Worm (Caenorhabditis elegans): ENCODE results near the gene C44H4.4.

Gene C44H4.4

ce11 chrX:14589051-14589736 lies at the start of gene C44H4.4, which contains the start of gene tap-1:
TSS of gene C44H4.4 (minus strand) at chrX:14589101.
TSS of gene tap-1 (plus strand) at chrX:14589624.
- TF ChIP-seq nhr-25 (tag; optimal IDR thresholded peaks at IDR 0.05) (peak; percentile 11), ztf-11 (tag; optimal IDR thresholded peaks at IDR 0.05) (no peak), nhr-67 (tag; optimal IDR thresholded peaks at IDR 0.05) (no peak), hmg-11 (tag; optimal IDR thresholded peaks at IDR 0.05) (peak; percentile 51), egl-5 (tag; optimal IDR thresholded peaks at IDR 0.05) (peak; percentile 15), pqm-1 (tag; optimal IDR thresholded peaks at IDR 0.05) (peak; percentile 5), lin-15B (tag; optimal IDR thresholded peaks at IDR 0.05) (peak; percentile 42), elt-2 (tag; optimal IDR thresholded peaks at IDR 0.05) (peak; percentile 59), fkh-10 (GFP tag; optimal IDR thresholded peaks at IDR 0.05) (no peak), pha-4 (tag; optimal IDR thresholded peaks at IDR 0.05) (peak; percentile 10), lin-39 (tag; optimal IDR thresholded peaks at IDR 0.05) (peak; percentile 51)

ce11 chrX:14637445-14637844 lies 48.5 kb upstream of the C44H4.4 start:
- TF ChIP-seq nhr-23 (tag; optimal IDR thresholded peaks at IDR 0.05) (no peak), nfya-1 (tag; optimal IDR thresholded peaks at IDR 0.05; ENCODE audit: insufficient read depth) (no peak), unc-39 (tag; optimal IDR thresholded peaks at IDR 0.05) (no peak), elt-3 (tag; optimal IDR thresholded peaks at IDR 0.05) (no peak), nhr-237 (tag; optimal IDR thresholded peaks at IDR 0.05) (no peak), snpc-4 (tag; optimal IDR thresholded peaks at IDR 0.05) (peak; percentile 76), ama-1 (optimal IDR thresholded peaks at IDR 0.05) (no peak)

DNA sequence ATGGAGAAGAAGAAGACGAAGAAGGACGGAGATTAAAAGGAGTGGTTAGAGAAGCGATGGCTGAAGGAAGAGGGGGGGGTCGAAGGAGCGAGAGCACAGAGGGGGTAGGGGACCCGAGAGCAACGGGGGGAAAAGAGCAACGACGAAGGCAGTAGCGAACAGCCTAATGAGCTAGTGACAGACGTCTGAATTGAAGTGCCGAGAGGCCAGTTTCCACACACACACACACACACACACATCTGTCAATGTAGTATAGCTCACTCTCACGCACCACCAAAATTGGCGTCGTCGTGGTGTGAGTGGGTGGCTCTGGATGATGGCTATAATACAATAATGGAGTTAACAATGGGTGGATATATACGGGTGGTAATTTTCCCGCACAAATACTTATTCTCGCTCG lies 47.8 kb upstream of the C44H4.4 start:
- TF ChIP-seq nhr-28 (tag; optimal IDR thresholded peaks at IDR 0.05) (no peak), tbx-2 (tag; optimal IDR thresholded peaks at IDR 0.05) (no peak), ceh-9 (tag; optimal IDR thresholded peaks at IDR 0.05) (no peak), snpc-4 (tag; optimal IDR thresholded peaks at IDR 0.05) (peak; percentile 13), ceh-16 (tag; optimal IDR thresholded peaks at IDR 0.05) (no peak), mdl-1 (tag; optimal IDR thresholded peaks at IDR 0.05) (no peak), nhr-76 (tag; optimal IDR thresholded peaks at IDR 0.05) (no peak), nhr-23 (tag; optimal IDR thresholded peaks at IDR 0.05) (no peak), fkh-10 (GFP tag; optimal IDR thresholded peaks at IDR 0.05) (peak; percentile 23), fkh-2 (tag; optimal IDR thresholded peaks at IDR 0.05) (no peak), nhr-237 (tag; optimal IDR thresholded peaks at IDR 0.05) (no peak), unc-62 (GFP tag; optimal IDR thresholded peaks at IDR 0.05) (no peak), ztf-11 (tag; optimal IDR thresholded peaks at IDR 0.05) (no peak), nhr-67 (tag; optimal IDR thresholded peaks at IDR 0.05) (no peak), lin-39 (tag; optimal IDR thresholded peaks at IDR 0.05) (peak; percentile 91), pqm-1 (tag; optimal IDR thresholded peaks at IDR 0.05) (no peak), nfya-1 (tag; optimal IDR thresholded peaks at IDR 0.05; ENCODE audit: insufficient read depth) (peak; percentile 64), aly-2 (tag; optimal IDR thresholded peaks at IDR 0.05) (no peak), skn-1 (tag; optimal IDR thresholded peaks at IDR 0.05) (no peak), pha-4 (tag; optimal IDR thresholded peaks at IDR 0.05) (no peak), nhr-43 (tag; optimal IDR thresholded peaks at IDR 0.05; ENCODE audit: poor library complexity, severe bottlenecking) (no peak), hmg-11 (tag; optimal IDR thresholded peaks at IDR 0.05) (peak; percentile 68), nhr-77 (tag; optimal IDR thresholded peaks at IDR 0.05) (no peak), elt-2 (tag; optimal IDR thresholded peaks at IDR 0.05) (no peak), egl-5 (tag; optimal IDR thresholded peaks at IDR 0.05) (no peak), lin-15B (tag; optimal IDR thresholded peaks at IDR 0.05) (no peak), elt-1 (tag; optimal IDR thresholded peaks at IDR 0.05) (no peak)

DNA sequence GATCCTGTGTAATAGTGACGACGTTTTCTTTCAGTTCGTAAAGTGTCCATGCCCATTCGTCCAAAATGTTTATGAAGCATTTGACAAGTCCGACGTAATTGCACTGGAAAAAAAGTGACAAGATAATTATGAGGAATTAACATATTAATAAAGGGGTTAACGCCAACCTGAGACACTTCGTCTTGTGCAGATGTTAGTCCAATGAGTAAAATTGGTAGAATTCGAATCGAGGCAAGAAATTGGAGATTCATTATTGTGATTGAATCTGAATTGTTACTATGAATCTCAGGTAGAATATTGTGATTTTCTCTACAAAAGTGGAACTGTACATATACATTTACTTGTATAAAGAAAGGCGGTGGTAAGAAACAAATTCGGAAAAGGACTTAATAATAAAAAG lies 47.3 kb upstream of the C44H4.4 start, which contains the start of gene F54E4.3:
Gene F54E4.3 (minus strand): TSS at position 265 of the 400 bp plus-strand sequence.
- TF ChIP-seq unc-39 (tag; optimal IDR thresholded peaks at IDR 0.05) (no peak), nhr-12 (tag; optimal IDR thresholded peaks at IDR 0.05) (no peak), fos-1 (tag; optimal IDR thresholded peaks at IDR 0.05) (no peak), unc-62 (GFP tag; optimal IDR thresholded peaks at IDR 0.05) (no peak), R02D3.7 (tag; optimal IDR thresholded peaks at IDR 0.05) (no peak), elt-2 (tag; optimal IDR thresholded peaks at IDR 0.05) (no peak), ztf-4 (tag; optimal IDR thresholded peaks at IDR 0.05) (no peak), mml-1 (tag; optimal IDR thresholded peaks at IDR 0.05) (no peak)
